Worm (Caenorhabditis elegans): ENCODE measurements around the gene C16D2.3.

C16D2.3 gene

ce11 chrII:9156277-9156676 is 18.4 kb downstream of the C16D2.3 start:
- TF ChIP-seq tab-1 (GFP tag; IDR thresholded peaks at IDR 0.05) (no peak), cog-1 (tag; optimal IDR thresholded peaks at IDR 0.05) (no peak), flt-1 (GFP tag; IDR thresholded peaks at IDR 0.05) (no peak), med-1 (GFP tag; optimal IDR thresholded peaks at IDR 0.05; ENCODE audit: insufficient read depth) (no peak), ref-1 (GFP tag; conservative IDR thresholded peaks at IDR 0.05) (no peak), T22C8.4 (GFP tag; IDR thresholded peaks at IDR 0.05) (no peak), ztf-23 (GFP tag; IDR thresholded peaks at IDR 0.05) (no peak), klf-2 (GFP tag; conservative IDR thresholded peaks at IDR 0.05) (no peak), ztf-29 (GFP tag; IDR thresholded peaks at IDR 0.05) (no peak)

ce11 chrII:9157125-9157524 is 19.2 kb downstream of the C16D2.3 start:
- TF ChIP-seq ztf-23 (GFP tag; IDR thresholded peaks at IDR 0.05) (no peak), flt-1 (GFP tag; IDR thresholded peaks at IDR 0.05) (no peak), T22C8.4 (GFP tag; IDR thresholded peaks at IDR 0.05) (no peak), ztf-29 (GFP tag; IDR thresholded peaks at IDR 0.05) (no peak), ref-1 (GFP tag; conservative IDR thresholded peaks at IDR 0.05) (no peak)

- no peak for TF ChIP-seq cog-1 (tag; optimal IDR thresholded peaks at IDR 0.05)
- TF ChIP-seq T22C8.4 (GFP tag; IDR thresholded peaks at IDR 0.05) = no peak
- TF ChIP-seq med-1 (GFP tag; optimal IDR thresholded peaks at IDR 0.05; ENCODE audit: insufficient read depth) = no peak
- TF ChIP-seq ztf-29 (GFP tag; IDR thresholded peaks at IDR 0.05) = no peak
- TF ChIP-seq tab-1 (GFP tag; IDR thresholded peaks at IDR 0.05) = no peak
- TF ChIP-seq ztf-23 (GFP tag; IDR thresholded peaks at IDR 0.05) = no peak
- TF ChIP-seq ref-1 (GFP tag; conservative IDR thresholded peaks at IDR 0.05) = no peak
- TF ChIP-seq klf-2 (GFP tag; conservative IDR thresholded peaks at IDR 0.05) = no peak
Measured at ce11 chrII:9158029-9158428, 20.1 kb downstream of the C16D2.3 start, which contains the start of gene oac-54. TSS of gene oac-54 (plus strand) at chrII:9158111.

ce11 chrII:9160197-9160806 is 22.4 kb downstream of the C16D2.3 start:
- TF ChIP-seq ztf-23 (GFP tag; IDR thresholded peaks at IDR 0.05) = no peak
- no peak for TF ChIP-seq tab-1 (GFP tag; IDR thresholded peaks at IDR 0.05)
- no peak for TF ChIP-seq cog-1 (tag; optimal IDR thresholded peaks at IDR 0.05)

ce11 chrII:9161023-9161422 is 23.1 kb downstream of the C16D2.3 start, which contains the start of gene rhy-1:
TSS of gene rhy-1 (plus strand) at chrII:9161379.
- no peak for TF ChIP-seq med-1 (GFP tag; optimal IDR thresholded peaks at IDR 0.05; ENCODE audit: insufficient read depth)
- TF ChIP-seq ztf-23 (GFP tag; IDR thresholded peaks at IDR 0.05) = no peak
- no peak for TF ChIP-seq klf-2 (GFP tag; conservative IDR thresholded peaks at IDR 0.05)
- TF ChIP-seq ref-1 (GFP tag; conservative IDR thresholded peaks at IDR 0.05) = no peak
- TF ChIP-seq cog-1 (tag; optimal IDR thresholded peaks at IDR 0.05) = no peak
- no peak for TF ChIP-seq T22C8.4 (GFP tag; IDR thresholded peaks at IDR 0.05)

ce11 chrII:9163348-9163747 is 25.4 kb downstream of the C16D2.3 start:
- TF ChIP-seq klf-2 (GFP tag; conservative IDR thresholded peaks at IDR 0.05) = no peak
- TF ChIP-seq ztf-23 (GFP tag; IDR thresholded peaks at IDR 0.05) = no peak

ce11 chrII:9165762-9166460 is 28.0 kb downstream of the C16D2.3 start, which contains the start of gene W07A12.8:
TSS of gene W07A12.8 (minus strand) at chrII:9165812.
- TF ChIP-seq klf-2 (GFP tag; conservative IDR thresholded peaks at IDR 0.05) = no peak
- TF ChIP-seq flt-1 (GFP tag; IDR thresholded peaks at IDR 0.05) = 0 out of 2 replicates have a peak, but pooled peaks have one; percentile 5

ce11 chrII:9167730-9168129 is 29.8 kb downstream of the C16D2.3 start, which contains the start of gene T23G7.3:
TSS of gene T23G7.3 (minus strand) at chrII:9167830.
- no peak for TF ChIP-seq ztf-23 (GFP tag; IDR thresholded peaks at IDR 0.05)
- no peak for TF ChIP-seq tab-1 (GFP tag; IDR thresholded peaks at IDR 0.05)
- TF ChIP-seq flt-1 (GFP tag; IDR thresholded peaks at IDR 0.05) = no peak
- no peak for TF ChIP-seq T22C8.4 (GFP tag; IDR thresholded peaks at IDR 0.05)
- no peak for TF ChIP-seq cog-1 (tag; optimal IDR thresholded peaks at IDR 0.05)
- TF ChIP-seq ref-1 (GFP tag; conservative IDR thresholded peaks at IDR 0.05) = no peak
- no peak for TF ChIP-seq klf-2 (GFP tag; conservative IDR thresholded peaks at IDR 0.05)
- no peak for TF ChIP-seq ztf-29 (GFP tag; IDR thresholded peaks at IDR 0.05)

- TF ChIP-seq klf-2 (GFP tag; conservative IDR thresholded peaks at IDR 0.05) = no peak
- TF ChIP-seq med-1 (GFP tag; optimal IDR thresholded peaks at IDR 0.05; ENCODE audit: insufficient read depth) = no peak
- no peak for TF ChIP-seq ref-1 (GFP tag; conservative IDR thresholded peaks at IDR 0.05)
- TF ChIP-seq cog-1 (tag; optimal IDR thresholded peaks at IDR 0.05) = no peak
- no peak for TF ChIP-seq T22C8.4 (GFP tag; IDR thresholded peaks at IDR 0.05)
- TF ChIP-seq flt-1 (GFP tag; IDR thresholded peaks at IDR 0.05) = no peak
- no peak for TF ChIP-seq ztf-29 (GFP tag; IDR thresholded peaks at IDR 0.05)
- no peak for TF ChIP-seq ztf-23 (GFP tag; IDR thresholded peaks at IDR 0.05)
- no peak for TF ChIP-seq tab-1 (GFP tag; IDR thresholded peaks at IDR 0.05)
Measured at ce11 chrII:9169450-9169960, 31.6 kb downstream of the C16D2.3 start, which contains the start of gene dpl-1. TSS of gene dpl-1 (plus strand) at chrII:9169910.

ce11 chrII:9170048-9170447 is 32.1 kb downstream of the C16D2.3 start:
- no peak for TF ChIP-seq cog-1 (tag; optimal IDR thresholded peaks at IDR 0.05)
- no peak for TF ChIP-seq flt-1 (GFP tag; IDR thresholded peaks at IDR 0.05)
